Comparison of ENCODE assay signal across 5 worm cellular contexts in the genomic region with DNA sequence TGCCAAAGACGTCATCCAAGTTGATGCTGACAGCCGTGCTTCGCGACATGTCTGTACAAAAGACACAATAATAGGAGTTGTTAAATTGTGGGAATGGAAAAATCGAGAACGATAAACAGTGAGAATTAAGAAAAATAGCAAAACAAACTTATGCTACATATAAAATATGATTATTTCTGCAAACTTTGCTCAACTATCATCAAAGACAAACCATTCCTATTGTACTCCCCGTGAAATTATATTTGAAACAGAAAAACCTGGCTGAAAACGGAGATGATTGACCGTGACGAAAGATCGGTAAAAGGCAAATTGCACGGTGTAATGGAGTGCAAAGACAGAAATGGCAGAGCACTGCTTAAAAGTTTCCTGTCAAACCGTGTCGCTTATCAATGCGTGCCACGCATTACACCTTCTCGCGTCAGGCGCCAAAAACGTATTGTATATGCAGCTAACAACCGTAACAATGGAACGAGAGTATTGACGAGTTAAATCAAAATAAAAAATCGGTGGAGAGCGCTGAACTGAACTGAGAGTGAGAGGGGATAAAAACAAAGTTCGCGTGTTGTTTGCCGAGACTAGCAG.
TF ChIP-seq lines count a peak whose summit lies in the region.

A gene (minus strand): TSS at position 51 of the 582 bp plus-strand sequence.

TF ChIP-seq in whole organism, L1 larva, 84 proteins besides CTCF, POLR2A, EP300 and RAD21:
- TF ChIP-seq unc-98 (GFP tag; IDR thresholded peaks at IDR 0.05; lab: Robert Waterston, UW) (no peak), nhr-28 (tag; optimal IDR thresholded peaks at IDR 0.05; lab: Kevin White, UChicago) (no peak), efl-1 (optimal IDR thresholded peaks at IDR 0.05; lab: Kevin White, UChicago) (no peak), efl-1 (GFP tag; optimal IDR thresholded peaks at IDR 0.05 in 1 of 2; lab: Kevin White, UChicago) (peak in 1 of 2 experiments; percentile 72), ceh-8 (GFP tag; optimal IDR thresholded peaks at IDR 0.05; lab: Kevin White, UChicago) (no peak), elt-2 (tag; optimal IDR thresholded peaks at IDR 0.05; lab: Kevin White, UChicago) (peak; percentile 35), egl-27 (tag; optimal IDR thresholded peaks at IDR 0.05; lab: Kevin White, UChicago) (no peak)

TF ChIP-seq in whole organism, L2 larva, 48 proteins besides CTCF, POLR2A, EP300 and RAD21:
- TF ChIP-seq crh-2 (tag; optimal IDR thresholded peaks at IDR 0.05; lab: Kevin White, UChicago), result peak; percentile 77
- no peak for TF ChIP-seq ztf-1 (GFP tag; conservative IDR thresholded peaks at IDR 0.05; lab: Robert Waterston, UW)
- no peak for TF ChIP-seq nhr-10 (tag; optimal IDR thresholded peaks at IDR 0.05; lab: Kevin White, UChicago)
- TF ChIP-seq fos-1 (tag; optimal IDR thresholded peaks at IDR 0.05; lab: Kevin White, UChicago), result peak; percentile 83
- TF ChIP-seq ztf-4 (tag; optimal IDR thresholded peaks at IDR 0.05; lab: Kevin White, UChicago), result no peak
- TF ChIP-seq sma-3 (GFP tag; optimal IDR thresholded peaks at IDR 0.05; lab: Kevin White, UChicago), result no peak
- TF ChIP-seq lin-11 (tag; optimal IDR thresholded peaks at IDR 0.05; lab: Kevin White, UChicago), result no peak
- TF ChIP-seq unc-39 (tag; optimal IDR thresholded peaks at IDR 0.05; lab: Kevin White, UChicago), result no peak
- no peak for TF ChIP-seq nhr-6 (tag; optimal IDR thresholded peaks at IDR 0.05; lab: Kevin White, UChicago)
- TF ChIP-seq nhr-11 (tag; optimal IDR thresholded peaks at IDR 0.05; lab: Kevin White, UChicago), result no peak
- TF ChIP-seq unc-55 (GFP tag; optimal IDR thresholded peaks at IDR 0.05; lab: Kevin White, UChicago), result no peak
- TF ChIP-seq gmeb-1 (tag; optimal IDR thresholded peaks at IDR 0.05; lab: Kevin White, UChicago), result peak; percentile 30
- TF ChIP-seq snpc-4 (tag; optimal IDR thresholded peaks at IDR 0.05; lab: Kevin White, UChicago), result no peak
- TF ChIP-seq C34F6.9 (tag; optimal IDR thresholded peaks at IDR 0.05; lab: Kevin White, UChicago), result no peak
- TF ChIP-seq nhr-237 (tag; optimal IDR thresholded peaks at IDR 0.05; lab: Kevin White, UChicago), result no peak
- TF ChIP-seq aly-2 (tag; optimal IDR thresholded peaks at IDR 0.05; lab: Kevin White, UChicago), result no peak
TF ChIP-seq in whole organism, L2 larva: peak in this region for 3.

TF ChIP-seq in whole organism, L3 larva, 47 proteins besides CTCF, POLR2A, EP300 and RAD21:
- TF ChIP-seq pha-4 (tag; optimal IDR thresholded peaks at IDR 0.05; lab: Kevin White, UChicago) (peak; percentile 34), aly-2 (tag; optimal IDR thresholded peaks at IDR 0.05; lab: Kevin White, UChicago) (no peak), nfya-1 (tag; optimal IDR thresholded peaks at IDR 0.05; lab: Kevin White, UChicago; ENCODE audit: insufficient read depth) (peak; percentile 9), mdl-1 (tag; optimal IDR thresholded peaks at IDR 0.05; lab: Kevin White, UChicago) (no peak), elt-2 (tag; optimal IDR thresholded peaks at IDR 0.05; lab: Kevin White, UChicago) (peak; percentile 84), ztf-11 (tag; optimal IDR thresholded peaks at IDR 0.05; lab: Kevin White, UChicago) (no peak), sea-2 (GFP tag; optimal IDR thresholded peaks at IDR 0.05; lab: Kevin White, UChicago) (no peak), pqm-1 (tag; optimal IDR thresholded peaks at IDR 0.05; lab: Kevin White, UChicago) (peak; percentile 77)

TF ChIP-seq in whole organism, L4 larva, 104 proteins besides CTCF, POLR2A, EP300 and RAD21 (continues in another document):
- TF ChIP-seq nhr-42 (GFP tag; IDR thresholded peaks at IDR 0.05; lab: Robert Waterston, UW), result no peak
- TF ChIP-seq nhr-237 (tag; optimal IDR thresholded peaks at IDR 0.05; lab: Kevin White, UChicago), result no peak
- TF ChIP-seq mdl-1 (tag; optimal IDR thresholded peaks at IDR 0.05; lab: Kevin White, UChicago), result no peak
- TF ChIP-seq Y105C5A.15 (GFP tag; IDR thresholded peaks at IDR 0.05; lab: Robert Waterston, UW), result no peak
- no peak for TF ChIP-seq daf-16 (GFP tag; optimal IDR thresholded peaks at IDR 0.05; lab: Kevin White, UChicago)
- peak; percentile 47 for TF ChIP-seq daf-16 (tag; optimal IDR thresholded peaks at IDR 0.05; lab: Kevin White, UChicago)
- no peak for TF ChIP-seq hif-1 (tag; optimal IDR thresholded peaks at IDR 0.05; lab: Kevin White, UChicago)
- no peak for TF ChIP-seq lsy-2 (tag; optimal IDR thresholded peaks at IDR 0.05; lab: Kevin White, UChicago)
- peak; percentile 64 for TF ChIP-seq nhr-77 (tag; optimal IDR thresholded peaks at IDR 0.05; lab: Kevin White, UChicago)
- TF ChIP-seq unc-62 (GFP tag; optimal IDR thresholded peaks at IDR 0.05 in 1 of 2; lab: Kevin White, UChicago), result no peak
- no peak for TF ChIP-seq unc-62 (tag; optimal IDR thresholded peaks at IDR 0.05; lab: Kevin White, UChicago)
- no peak for TF ChIP-seq F10B5.3 (tag; optimal IDR thresholded peaks at IDR 0.05; lab: Kevin White, UChicago)
- TF ChIP-seq daf-19 (GFP tag; conservative IDR thresholded peaks at IDR 0.05; lab: Robert Waterston, UW), result no peak
- TF ChIP-seq zip-2 (tag; optimal IDR thresholded peaks at IDR 0.05; lab: Kevin White, UChicago), result no peak
- peak; percentile 73 for TF ChIP-seq dmd-6 (GFP tag; IDR thresholded peaks at IDR 0.05; lab: Robert Waterston, UW)
- no peak for TF ChIP-seq attf-4 (tag; optimal IDR thresholded peaks at IDR 0.05; lab: Kevin White, UChicago)
- no peak for TF ChIP-seq nhr-10 (tag; optimal IDR thresholded peaks at IDR 0.05; lab: Kevin White, UChicago)
- no peak for TF ChIP-seq ZK337.2 (GFP tag; IDR thresholded peaks at IDR 0.05; lab: Robert Waterston, UW)
- TF ChIP-seq vab-7 (GFP tag; IDR thresholded peaks at IDR 0.05; lab: Robert Waterston, UW), result no peak
- no peak for TF ChIP-seq dmd-8 (GFP tag; IDR thresholded peaks at IDR 0.05; lab: Robert Waterston, UW)
- TF ChIP-seq Y5F2A.4 (GFP tag; optimal IDR thresholded peaks at IDR 0.05; lab: Kevin White, UChicago), result no peak
- TF ChIP-seq ctbp-1 (GFP tag; IDR thresholded peaks at IDR 0.05; lab: Robert Waterston, UW), result no peak
- TF ChIP-seq pqm-1 (tag; optimal IDR thresholded peaks at IDR 0.05; lab: Kevin White, UChicago), result peak; percentile 87
- TF ChIP-seq nhr-11 (tag; optimal IDR thresholded peaks at IDR 0.05; lab: Kevin White, UChicago), result no peak
- TF ChIP-seq lin-38 (GFP tag; IDR thresholded peaks at IDR 0.05; lab: Robert Waterston, UW), result no peak
- peak; percentile 74 for TF ChIP-seq nhr-28 (tag; optimal IDR thresholded peaks at IDR 0.05; lab: Kevin White, UChicago)
- no peak for TF ChIP-seq nhr-25 (tag; optimal IDR thresholded peaks at IDR 0.05; lab: Kevin White, UChicago; ENCODE audit: borderline replicate concordance, insufficient read depth)
- peak; percentile 33 for TF ChIP-seq dve-1 (tag; optimal IDR thresholded peaks at IDR 0.05; lab: Kevin White, UChicago; ENCODE audit: insufficient read depth)
- no peak for TF ChIP-seq ztf-11 (tag; optimal IDR thresholded peaks at IDR 0.05; lab: Kevin White, UChicago)
- no peak for TF ChIP-seq F37D6.2 (tag; optimal IDR thresholded peaks at IDR 0.05; lab: Kevin White, UChicago)

TF ChIP-seq in whole organism, young adult, 124 proteins besides CTCF, POLR2A, EP300 and RAD21:
- TF ChIP-seq nhr-80 (tag; optimal IDR thresholded peaks at IDR 0.05; lab: Kevin White, UChicago), result peak; percentile 98
- no peak for TF ChIP-seq rec-8 (tag; optimal IDR thresholded peaks at IDR 0.05; lab: Kevin White, UChicago)
- TF ChIP-seq snpc-1.3 (tag; optimal IDR thresholded peaks at IDR 0.05; lab: Kevin White, UChicago; ENCODE audit: insufficient read depth), result no peak
- TF ChIP-seq dox-1 (GFP tag; IDR thresholded peaks at IDR 0.05; lab: Robert Waterston, UW), result peak; percentile 74
- no peak for TF ChIP-seq hlh-26 (GFP tag; conservative IDR thresholded peaks at IDR 0.05; lab: Robert Waterston, UW)
- peak; percentile 80 for TF ChIP-seq ets-4 (GFP tag; optimal IDR thresholded peaks at IDR 0.05; lab: Kevin White, UChicago)
- TF ChIP-seq F37B4.10 (GFP tag; IDR thresholded peaks at IDR 0.05; lab: Robert Waterston, UW), result no peak
- no peak for TF ChIP-seq lsy-27 (tag; optimal IDR thresholded peaks at IDR 0.05; lab: Kevin White, UChicago; ENCODE audit: borderline replicate concordance, insufficient read depth)
- TF ChIP-seq ceh-40 (GFP tag; IDR thresholded peaks at IDR 0.05; lab: Robert Waterston, UW), result no peak
- peak; percentile 19 to 82 for TF ChIP-seq let-607 (tag; optimal IDR thresholded peaks at IDR 0.05; lab: Kevin White, UChicago)
- TF ChIP-seq snpc-1.1 (tag; optimal IDR thresholded peaks at IDR 0.05; lab: Kevin White, UChicago; ENCODE audit: insufficient read depth), result no peak
- peak; percentile 74 for TF ChIP-seq let-526 (GFP tag; IDR thresholded peaks at IDR 0.05; lab: Robert Waterston, UW)
- no peak for TF ChIP-seq Y53F4B.3 (GFP tag; IDR thresholded peaks at IDR 0.05; lab: Robert Waterston, UW)
- no peak for TF ChIP-seq F39B2.1 (GFP tag; IDR thresholded peaks at IDR 0.05; lab: Robert Waterston, UW)
